Fruit fly (Drosophila melanogaster) S2 (cell line): Measurements from ENCODE around the gene Lcp65Ab2.

Experiments
- CG8478 ChIP-seq: fragments of >200 bp; optimal IDR thresholded peaks from 2 replicates; lab custom pipeline; 2018
- CTCF ChIP-seq, 2 experiments: fragments of >200 bp; optimal IDR thresholded peaks; 2 replicates each; lab custom pipeline; 2018

- TF ChIP-seq CG8478 (lab: Kevin White, UChicago), result no peak
- TF ChIP-seq CTCF (optimal IDR thresholded peaks at IDR 0.05; lab: Kevin White, UChicago), result no peak
These were observed 12.9 kb upstream of the Lcp65Ab2 start, which contains the start of gene Lcp65Ag2 for dm6 chr3L:6133546-6133945.
